Worm (Caenorhabditis elegans): ENCODE data around the gene F20D6.5.

The F20D6.5 gene

ce11 chrV:8188421-8188820 lies 26.7 kb downstream of the F20D6.5 start, which contains the start of gene F20D6.15:
TSS of gene F20D6.15 (minus strand) at chrV:8188467.
- TF ChIP-seq eyg-1 (tag; optimal IDR thresholded peaks at IDR 0.05) (no peak), gmeb-2 (tag; optimal IDR thresholded peaks at IDR 0.05) (no peak), unc-3 (GFP tag; conservative IDR thresholded peaks at IDR 0.05) (no peak), unc-3 (tag; optimal IDR thresholded peaks at IDR 0.05) (no peak), ceh-30 (tag; optimal IDR thresholded peaks at IDR 0.05) (no peak), che-1 (tag; optimal IDR thresholded peaks at IDR 0.05) (no peak), pha-4 (tag; optimal IDR thresholded peaks at IDR 0.05) (no peak), madf-2 (tag; optimal IDR thresholded peaks at IDR 0.05) (no peak), ceh-9 (tag; optimal IDR thresholded peaks at IDR 0.05) (no peak), dve-1 (tag; optimal IDR thresholded peaks at IDR 0.05) (no peak), unc-86 (tag; optimal IDR thresholded peaks at IDR 0.05) (no peak), T23F11.4 (GFP tag; optimal IDR thresholded peaks at IDR 0.05) (no peak), ceh-31 (tag; optimal IDR thresholded peaks at IDR 0.05) (no peak), hlh-30 (tag; optimal IDR thresholded peaks at IDR 0.05; ENCODE audit: insufficient read depth) (no peak), sdc-2 (tag; optimal IDR thresholded peaks at IDR 0.05) (no peak)

DNA sequence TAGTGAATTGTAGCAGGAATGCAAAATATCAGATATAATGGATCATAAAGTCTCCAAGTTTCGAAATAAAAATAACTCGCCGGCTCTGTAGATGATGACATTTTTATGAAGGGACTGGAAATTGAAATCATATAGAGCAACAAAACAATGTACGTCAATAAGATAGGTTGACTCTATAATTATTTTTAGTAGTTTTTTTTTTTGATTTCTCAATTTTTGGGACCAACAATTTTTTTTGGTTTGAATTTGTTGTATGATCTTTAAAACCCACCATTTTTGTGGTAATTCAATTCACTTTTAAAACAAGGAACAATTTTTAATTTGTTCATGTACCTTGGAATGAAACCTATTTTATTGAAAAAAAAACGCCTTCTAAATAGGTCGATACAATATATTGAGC lies 28.3 kb downstream of the F20D6.5 start, which contains the start of gene F20D6.12:
TSS of gene F20D6.12 (minus strand) at position 101 of the 400 bp plus-strand sequence.
- TF ChIP-seq fkh-10 (GFP tag; optimal IDR thresholded peaks at IDR 0.05) (no peak), pax-1 (tag; optimal IDR thresholded peaks at IDR 0.05) (no peak), ama-1 (optimal IDR thresholded peaks at IDR 0.05) (no peak), ahr-1 (tag; optimal IDR thresholded peaks at IDR 0.05) (no peak), unc-3 (GFP tag; conservative IDR thresholded peaks at IDR 0.05) (no peak), unc-3 (tag; optimal IDR thresholded peaks at IDR 0.05) (no peak), eyg-1 (tag; optimal IDR thresholded peaks at IDR 0.05) (no peak), C38D4.7 (GFP tag; optimal IDR thresholded peaks at IDR 0.05) (no peak), elt-4 (tag; optimal IDR thresholded peaks at IDR 0.05) (no peak)

DNA sequence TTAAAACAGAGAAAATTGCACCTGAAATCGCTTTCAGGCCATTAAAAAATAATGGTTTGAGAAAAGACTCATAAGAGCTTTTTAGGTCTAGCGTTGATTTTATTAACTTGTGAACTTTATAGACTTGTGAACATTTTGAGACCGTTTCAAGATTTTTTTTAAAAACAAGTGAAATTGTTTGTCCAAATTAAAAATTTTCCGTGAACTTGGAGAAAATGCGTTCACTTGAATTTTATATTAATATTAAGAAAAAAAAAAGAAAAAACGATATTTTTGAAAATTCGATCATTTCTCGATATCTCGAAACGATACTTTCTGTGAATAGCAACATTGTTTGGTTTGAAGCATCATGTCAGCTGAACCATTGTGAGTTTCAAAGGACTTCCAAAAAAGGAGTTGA lies 28.7 kb downstream of the F20D6.5 start, which contains the start of gene F20D6.1:
TSS of gene F20D6.1 (plus strand) at position 301 of the 400 bp plus-strand sequence.
- TF ChIP-seq elt-4 (tag; optimal IDR thresholded peaks at IDR 0.05) (no peak), unc-86 (tag; optimal IDR thresholded peaks at IDR 0.05) (no peak), nhr-232 (tag; optimal IDR thresholded peaks at IDR 0.05) (no peak)

DNA sequence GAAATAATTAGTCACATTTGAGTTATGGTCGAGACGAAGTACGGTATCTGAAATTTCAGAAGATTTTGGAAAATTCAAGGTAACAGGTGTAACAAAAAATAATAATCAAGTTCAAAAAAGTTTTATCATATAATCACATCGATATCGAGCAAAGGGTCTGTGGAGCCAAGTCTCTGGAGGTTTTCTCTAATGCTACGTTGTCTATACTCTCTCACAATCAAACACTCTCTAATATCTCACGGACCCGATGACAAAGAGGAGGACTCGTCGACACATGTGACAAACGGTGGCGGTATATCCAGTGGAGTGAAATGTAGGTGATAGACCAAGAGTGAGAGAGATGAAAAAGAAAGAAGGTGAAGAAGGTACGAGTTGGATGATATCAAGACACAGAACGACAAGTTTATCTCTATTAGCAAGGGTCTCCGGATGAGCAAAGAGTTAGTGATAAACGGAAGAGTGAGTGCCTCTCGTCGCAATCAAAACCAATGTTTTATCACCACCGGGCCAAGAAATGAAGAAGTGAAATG lies 34.2 kb downstream of the F20D6.5 start, which contains the start of gene F20D6.10:
TSS of gene F20D6.10 (minus strand) at position 51 of the 530 bp plus-strand sequence.
- TF ChIP-seq hlh-30 (tag; optimal IDR thresholded peaks at IDR 0.05; ENCODE audit: insufficient read depth) (peak; percentile 85), ceh-18 (tag; optimal IDR thresholded peaks at IDR 0.05) (peak; percentile 71), fkh-10 (GFP tag; optimal IDR thresholded peaks at IDR 0.05) (no peak), tbx-2 (tag; optimal IDR thresholded peaks at IDR 0.05) (no peak), syd-9 (tag; optimal IDR thresholded peaks at IDR 0.05) (no peak), ama-1 (optimal IDR thresholded peaks at IDR 0.05) (no peak), nfya-1 (tag; optimal IDR thresholded peaks at IDR 0.05) (peak; percentile 10), nhr-232 (tag; optimal IDR thresholded peaks at IDR 0.05) (no peak), npax-4 (tag; optimal IDR thresholded peaks at IDR 0.05) (no peak), unc-55 (GFP tag; optimal IDR thresholded peaks at IDR 0.05) (peak; percentile 82), unc-3 (GFP tag; conservative IDR thresholded peaks at IDR 0.05) (no peak), unc-3 (tag; optimal IDR thresholded peaks at IDR 0.05) (no peak)

DNA sequence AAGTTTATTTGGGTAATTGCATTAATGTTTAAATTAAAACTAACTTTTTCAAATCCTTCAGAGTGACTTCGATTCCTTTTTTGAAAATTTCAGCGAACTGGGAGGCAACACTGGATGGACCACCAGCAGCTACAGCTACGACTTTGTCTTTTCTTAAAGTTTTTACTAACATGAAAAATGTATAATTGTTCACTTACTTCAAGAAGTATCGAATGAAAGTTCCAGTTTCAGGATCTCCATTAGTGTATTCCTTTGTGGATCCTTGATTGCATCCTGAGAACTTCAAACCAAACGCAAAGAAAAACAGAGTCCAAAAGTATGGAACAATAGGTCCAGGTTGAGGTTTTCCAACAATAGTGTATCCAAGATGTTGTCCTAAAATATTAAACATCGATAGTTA lies 35.2 kb downstream of the F20D6.5 start:
- no peak for TF ChIP-seq ceh-9 (tag; optimal IDR thresholded peaks at IDR 0.05)
- no peak for TF ChIP-seq pros-1 (tag; optimal IDR thresholded peaks at IDR 0.05)
- TF ChIP-seq che-1 (tag; optimal IDR thresholded peaks at IDR 0.05): no peak
- TF ChIP-seq pha-2 (tag; optimal IDR thresholded peaks at IDR 0.05): no peak
- TF ChIP-seq sox-4 (tag; optimal IDR thresholded peaks at IDR 0.05): no peak
- no peak for TF ChIP-seq ceh-30 (tag; optimal IDR thresholded peaks at IDR 0.05)
- TF ChIP-seq nfya-1 (tag; optimal IDR thresholded peaks at IDR 0.05): no peak

DNA sequence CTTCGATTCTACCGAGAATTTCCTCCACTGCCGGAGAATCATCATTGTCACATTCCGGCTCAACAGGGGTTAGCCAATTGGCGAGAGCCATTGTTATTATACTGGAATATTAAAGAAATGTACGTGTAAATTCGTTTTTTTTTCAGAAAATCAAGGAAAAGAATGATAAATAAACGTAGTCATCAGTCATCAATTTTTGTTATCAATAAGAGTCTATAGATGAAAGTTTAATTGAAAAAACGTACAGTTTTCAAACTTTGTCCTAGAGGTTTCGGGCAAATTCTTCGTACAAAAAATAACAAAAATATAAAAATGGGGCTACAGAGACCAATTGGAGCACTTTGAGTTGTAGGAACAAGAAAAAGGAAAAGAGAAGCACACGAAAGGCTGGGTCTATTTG lies 37.2 kb downstream of the F20D6.5 start, which contains the start of gene F20D6.11:
TSS of gene F20D6.11 (minus strand) at position 101 of the 400 bp plus-strand sequence.
- no peak for TF ChIP-seq pha-2 (tag; optimal IDR thresholded peaks at IDR 0.05)
